Worm (Caenorhabditis elegans) whole organism, mixed stage, embryonic: ENCODE results near the gene ser-7.

Source experiments
- lsy-2 ChIP-seq: fragments of 150-350 bp; optimal IDR thresholded peaks from 2 replicates; lab custom pipeline; 2014; ENCODE audit warnings: missing biosample characterization, missing genetic modification characterization
- nhr-28 ChIP-seq: fragments of 150-350 bp; optimal IDR thresholded peaks from 2 replicates; lab custom pipeline; 2014; ENCODE audit warnings: missing biosample characterization, missing genetic modification characterization
- unc-62 ChIP-seq: fragments of 150-350 bp; optimal IDR thresholded peaks from 2 replicates; lab custom pipeline; 2014; ENCODE audit warnings: missing biosample characterization, missing genetic modification reagents, missing genetic modification characterization

- TF ChIP-seq unc-62 (GFP tag; lab: Kevin White, UChicago) (peak; percentile 18), lsy-2 (tag; lab: Kevin White, UChicago) (no peak), nhr-28 (no peak)
Observed at ce11 chrX:2709183-2709582, 35.8 kb downstream of the ser-7 start.
